Fruit fly (Drosophila melanogaster): ENCODE data around the gene Gmppb.

Gmppb gene

DNA sequence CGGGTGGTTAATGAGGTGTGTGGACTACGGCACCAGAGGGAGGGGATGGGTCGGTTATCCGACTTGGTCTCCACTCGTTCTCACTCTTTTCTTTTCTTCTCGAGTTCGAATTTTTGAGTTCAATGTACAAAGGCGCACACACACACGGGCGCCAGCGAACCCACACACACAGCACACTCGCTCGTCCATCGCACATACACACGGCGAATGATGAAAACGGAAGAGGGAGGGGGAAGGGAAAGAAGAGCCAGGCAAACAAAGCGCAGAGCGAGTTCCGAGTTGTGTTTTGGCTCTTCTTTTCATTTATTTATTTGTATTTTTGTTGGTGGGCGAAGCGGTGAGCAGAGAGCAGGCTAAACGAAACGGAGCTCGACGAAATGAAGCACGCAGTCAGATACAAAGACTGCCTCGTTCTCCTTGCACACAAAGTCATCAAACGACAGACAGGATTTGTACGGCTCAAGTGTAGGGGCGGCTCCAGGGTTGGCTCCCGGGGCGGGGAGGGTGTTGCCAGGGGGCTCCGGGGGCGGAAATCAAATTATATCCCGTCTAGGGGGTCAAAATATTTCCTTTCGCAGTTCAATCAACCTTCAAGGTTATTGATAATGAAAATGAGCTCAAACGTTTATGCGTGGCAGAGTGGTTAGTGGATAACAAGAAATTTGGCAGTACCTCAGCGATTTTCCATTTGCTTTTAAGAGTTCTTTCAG lies 1.1 kb upstream of the Gmppb start:
- no peak for TF ChIP-seq noc (tag; optimal IDR thresholded peaks at IDR 0.05)

DNA sequence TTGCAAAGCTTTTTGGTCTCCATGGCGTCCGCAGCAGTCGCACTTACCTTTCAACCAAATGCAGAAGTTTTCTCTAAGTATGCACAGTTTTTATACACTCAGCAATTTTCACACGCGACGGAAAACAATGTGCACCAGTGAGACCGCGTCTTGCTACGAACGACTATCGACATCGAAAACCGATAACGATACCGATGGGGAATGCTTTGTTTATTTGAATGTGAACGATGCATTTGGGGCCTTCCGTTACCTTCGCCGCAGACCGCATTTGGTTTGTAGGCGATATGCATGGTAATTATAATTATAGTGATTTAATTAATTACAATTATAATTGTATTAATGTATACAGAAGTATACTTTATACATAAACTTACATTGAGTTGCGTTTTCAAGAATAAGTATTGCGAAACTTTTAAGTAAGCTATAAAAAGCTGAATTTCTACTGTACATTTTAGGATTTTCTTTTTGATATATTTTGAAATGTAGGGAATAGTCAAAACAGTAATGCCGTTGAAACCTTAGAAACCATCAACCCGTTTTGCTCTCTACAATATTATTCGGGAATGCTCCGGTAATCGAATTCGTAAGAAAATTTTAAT lies 791 bp downstream of the Gmppb start, which contains the start of the genes Hus1-like and ctrip:
Hus1-like (minus strand) TSS at position 161 of the 599 bp plus-strand sequence.
ctrip (minus strand) TSS at position 161 of the 599 bp plus-strand sequence.
- peak; percentile 7 for TF ChIP-seq noc (tag; optimal IDR thresholded peaks at IDR 0.05)

DNA sequence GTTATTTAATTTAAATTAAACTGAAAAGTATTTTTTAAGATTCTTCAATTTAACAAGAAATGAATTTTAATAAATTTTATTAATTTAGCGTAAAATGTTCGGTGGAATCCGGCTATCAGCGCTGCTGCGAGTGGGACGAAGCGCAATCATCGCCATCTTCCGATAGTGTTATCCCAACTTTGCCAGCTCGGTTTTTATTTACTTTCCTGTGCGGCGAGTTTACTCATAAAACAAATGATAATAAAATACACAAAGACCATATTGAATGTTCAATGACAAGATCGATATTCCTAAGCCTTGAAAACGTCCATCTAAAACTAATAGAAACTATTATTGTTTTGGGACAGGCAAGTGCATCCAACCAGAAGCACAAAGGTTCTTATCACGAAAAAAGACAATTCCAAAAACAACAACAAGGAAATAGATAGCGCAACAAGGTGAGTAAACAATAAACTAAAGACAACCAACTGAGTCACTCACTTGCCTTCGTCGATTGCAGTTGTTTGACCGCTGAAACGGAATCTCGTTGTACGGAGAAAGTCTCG lies 2.0 kb downstream of the Gmppb start:
- peak; percentile 33 for TF ChIP-seq noc (tag; optimal IDR thresholded peaks at IDR 0.05)

DNA sequence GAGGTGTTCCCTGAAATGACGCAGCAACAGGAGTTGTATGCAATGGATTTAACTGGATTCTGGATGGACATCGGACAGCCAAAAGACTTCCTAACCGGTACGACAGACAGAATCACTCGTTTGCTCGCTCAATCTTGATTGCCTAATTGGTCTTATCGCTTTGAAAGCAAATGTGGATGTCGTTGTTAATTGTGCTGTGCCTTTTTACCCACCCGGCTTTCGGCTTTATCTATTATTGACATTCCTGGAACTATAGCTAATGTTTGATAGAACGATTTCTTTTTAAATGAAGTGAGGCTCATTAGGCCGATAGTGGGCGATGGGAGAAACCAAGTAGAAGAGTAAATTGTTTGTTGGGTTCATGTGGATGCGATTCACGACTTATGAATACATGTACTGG lies 3.4 kb downstream of the Gmppb start:
- TF ChIP-seq noc (tag; optimal IDR thresholded peaks at IDR 0.05), result no peak

DNA sequence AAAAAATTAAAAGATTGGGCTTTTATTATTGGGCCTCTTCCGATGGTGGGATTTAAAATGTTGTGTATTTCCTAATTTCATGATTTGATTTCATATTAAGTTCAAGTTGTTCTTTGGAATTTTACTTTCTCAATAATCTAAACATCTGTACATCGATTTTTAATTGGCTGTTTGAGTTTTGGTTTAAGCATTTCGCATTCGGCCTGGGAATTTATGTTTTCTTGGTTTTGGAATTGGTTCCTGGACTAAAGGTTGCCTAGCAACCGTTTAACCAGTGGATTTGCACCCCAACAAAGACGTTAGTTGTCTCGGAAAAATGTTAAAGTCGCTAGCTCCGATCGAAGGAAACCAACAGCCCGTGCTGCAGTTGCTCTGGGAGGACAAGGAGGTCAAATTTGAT lies 4.8 kb downstream of the Gmppb start, which contains the start of gene BBS5:
BBS5 (plus strand) TSS at position 301 of the 400 bp plus-strand sequence.
- TF ChIP-seq noc (tag; optimal IDR thresholded peaks at IDR 0.05), result no peak

DNA sequence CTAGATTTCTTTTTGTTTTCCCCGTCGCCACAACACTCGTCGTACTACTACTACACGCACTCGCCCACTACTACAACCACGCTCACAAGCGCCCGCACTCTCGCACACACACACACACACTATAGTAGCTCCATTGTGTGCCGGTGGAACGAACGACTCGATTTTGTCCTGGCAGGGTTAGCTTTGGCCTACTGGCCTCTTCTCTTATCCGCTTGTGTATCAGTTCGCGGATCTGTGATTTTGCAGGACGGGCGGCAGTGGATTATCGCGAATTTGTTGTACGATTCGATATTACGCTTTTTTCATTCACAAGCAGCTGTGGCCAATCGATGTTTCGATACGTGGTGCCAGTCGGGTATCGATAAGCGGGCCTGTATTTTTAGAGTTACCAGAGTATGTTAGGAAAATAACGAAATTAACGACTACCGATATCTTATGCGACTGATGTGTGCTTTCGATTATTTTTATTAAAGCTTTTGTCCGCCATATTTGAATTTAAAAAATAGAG lies 9.9 kb downstream of the Gmppb start, which contains the start of gene CG14657:
CG14657 (minus strand) TSS at position 335 of the 508 bp plus-strand sequence.
- no peak for TF ChIP-seq noc (tag; optimal IDR thresholded peaks at IDR 0.05)

DNA sequence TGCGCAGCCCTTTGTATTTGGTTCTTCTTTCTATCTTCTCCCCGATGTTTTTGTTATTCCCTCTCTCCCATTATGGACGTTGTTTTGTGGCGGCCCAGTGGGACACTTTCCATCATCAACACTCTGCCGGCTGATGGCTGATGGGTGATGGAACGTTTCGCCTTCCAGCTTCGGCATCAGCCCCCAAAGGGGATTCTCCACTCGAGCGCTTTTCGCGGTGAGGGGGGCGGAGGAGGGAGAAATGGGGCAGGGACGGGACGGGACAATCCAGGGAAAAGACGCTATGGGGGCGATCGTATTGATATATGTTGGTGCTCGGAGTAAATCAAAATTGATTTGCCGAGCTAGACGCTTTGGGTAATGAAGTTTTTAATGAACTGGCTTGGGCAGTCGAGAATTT lies 13.9 kb downstream of the Gmppb start:
- TF ChIP-seq noc (tag; optimal IDR thresholded peaks at IDR 0.05), result no peak

DNA sequence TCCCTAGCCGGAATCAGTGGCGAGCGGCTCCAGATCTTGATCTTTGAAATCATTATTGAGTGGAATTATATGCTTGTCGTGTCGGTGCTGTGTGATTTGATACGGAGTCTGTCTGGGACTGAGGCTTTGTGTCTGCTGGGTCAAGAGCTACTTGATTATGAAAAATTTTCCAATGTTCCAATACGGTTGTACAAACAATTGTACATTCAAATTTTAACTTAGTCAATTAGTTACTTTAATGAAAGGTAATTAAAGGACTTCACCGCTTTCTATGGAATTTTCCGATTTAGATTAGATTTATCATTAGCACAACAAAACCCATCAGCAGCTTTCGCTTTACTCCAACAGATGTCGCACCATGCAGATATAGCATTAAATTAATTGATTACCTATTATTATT lies 19.2 kb downstream of the Gmppb start, which contains the start of gene CG14658:
CG14658 (minus strand) TSS at position 101 of the 400 bp plus-strand sequence.
- no peak for TF ChIP-seq noc (tag; optimal IDR thresholded peaks at IDR 0.05)

DNA sequence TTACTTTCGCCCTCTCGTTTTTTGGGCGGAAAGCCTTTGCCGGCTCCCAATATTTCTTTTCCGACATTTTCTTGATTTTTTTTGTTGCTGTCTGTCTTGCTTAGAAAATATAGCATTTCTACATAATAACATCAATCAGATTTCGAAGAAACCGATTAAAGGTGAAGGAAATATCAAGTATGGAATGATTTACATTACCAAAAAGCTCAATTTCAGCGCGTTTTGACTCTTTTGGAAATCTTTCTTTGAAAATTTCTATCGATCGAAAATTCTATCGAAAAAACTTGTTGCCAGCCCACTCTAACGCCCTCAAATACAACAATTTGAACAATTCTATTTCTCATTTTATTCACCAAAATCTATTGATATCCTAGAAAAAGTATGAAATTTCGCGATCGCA lies 20.0 kb downstream of the Gmppb start, which contains the start of gene CG14659:
CG14659 (minus strand) TSS at position 101 of the 400 bp plus-strand sequence.
- TF ChIP-seq noc (tag; optimal IDR thresholded peaks at IDR 0.05), result no peak

DNA sequence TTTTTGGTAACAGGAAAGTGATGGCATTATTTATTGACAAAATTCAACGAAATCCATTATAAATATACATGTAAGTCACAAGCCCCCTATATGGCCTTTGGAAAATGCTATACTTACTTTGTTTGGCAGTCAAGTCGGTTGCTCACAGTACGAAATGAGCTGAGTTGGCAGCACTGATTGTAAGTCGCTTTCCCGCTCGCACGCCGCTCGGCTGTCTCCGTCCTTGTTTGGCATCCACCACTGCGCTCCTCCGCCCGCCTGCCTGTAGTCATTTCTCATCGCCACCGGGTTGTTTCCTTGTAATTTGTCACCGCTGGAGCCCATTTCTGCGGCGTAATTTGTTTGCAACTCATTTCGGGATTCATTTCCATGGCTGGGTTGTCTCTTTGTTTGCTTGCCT lies 22.4 kb downstream of the Gmppb start:
- no peak for TF ChIP-seq noc (tag; optimal IDR thresholded peaks at IDR 0.05)

DNA sequence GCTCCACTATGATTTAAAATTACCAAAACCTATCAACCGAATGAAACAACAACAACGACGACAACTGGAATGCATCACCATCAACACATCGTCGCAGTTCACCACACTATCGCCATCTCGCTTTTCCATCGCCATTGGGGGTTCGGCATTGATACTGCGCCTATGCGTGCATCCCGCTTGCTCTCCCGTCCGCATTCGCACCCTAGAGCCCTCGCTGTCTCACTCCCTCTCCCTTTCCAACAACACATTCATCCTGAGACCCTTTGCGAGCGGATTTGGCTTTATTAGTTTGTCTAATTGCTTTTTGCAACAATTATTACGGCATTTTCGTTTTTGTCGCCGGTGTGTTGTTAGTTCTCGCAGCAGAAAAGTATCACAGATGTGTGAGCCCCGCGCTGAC lies 24.1 kb downstream of the Gmppb start:
- no peak for TF ChIP-seq noc (tag; optimal IDR thresholded peaks at IDR 0.05)

DNA sequence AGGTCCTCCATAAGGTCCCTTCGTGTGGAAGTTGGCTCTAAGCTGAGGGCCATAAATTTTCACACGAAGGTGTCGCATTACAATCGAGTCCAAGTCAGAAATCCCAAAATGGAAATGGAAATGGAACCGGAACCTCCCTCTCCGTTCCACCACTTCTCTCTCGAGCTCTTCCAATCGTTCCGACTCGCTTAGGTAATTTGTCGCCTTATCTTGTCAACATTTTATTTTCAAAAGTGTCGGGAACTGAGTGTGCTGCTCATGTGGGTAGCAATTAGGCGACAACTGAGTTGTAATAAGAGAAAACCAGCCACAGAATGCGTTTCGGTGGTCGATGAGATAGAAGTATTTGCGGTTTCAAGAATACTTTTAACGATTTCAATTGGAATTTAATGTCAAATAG lies 29.5 kb downstream of the Gmppb start:
- no peak for TF ChIP-seq noc (tag; optimal IDR thresholded peaks at IDR 0.05)

DNA sequence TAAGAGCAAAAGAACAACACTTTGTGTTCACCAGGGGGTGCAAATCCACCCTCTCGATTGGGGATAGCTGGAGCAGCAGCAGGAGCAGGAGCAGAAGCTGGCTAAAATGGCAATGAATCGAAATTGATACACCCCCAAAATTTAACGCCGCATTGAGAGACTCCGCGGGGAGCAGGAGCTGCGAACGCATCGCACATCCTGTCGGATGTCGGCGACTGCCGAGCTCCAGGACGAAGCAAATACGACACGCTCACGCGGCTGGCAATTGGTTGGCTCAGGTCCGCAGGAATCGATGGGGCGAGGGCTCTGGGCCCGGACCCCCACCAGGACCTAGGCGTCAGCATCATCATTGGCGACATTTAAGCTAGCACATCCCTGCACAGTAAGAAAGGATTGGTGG lies 31.7 kb downstream of the Gmppb start:
- no peak for TF ChIP-seq noc (tag; optimal IDR thresholded peaks at IDR 0.05)

DNA sequence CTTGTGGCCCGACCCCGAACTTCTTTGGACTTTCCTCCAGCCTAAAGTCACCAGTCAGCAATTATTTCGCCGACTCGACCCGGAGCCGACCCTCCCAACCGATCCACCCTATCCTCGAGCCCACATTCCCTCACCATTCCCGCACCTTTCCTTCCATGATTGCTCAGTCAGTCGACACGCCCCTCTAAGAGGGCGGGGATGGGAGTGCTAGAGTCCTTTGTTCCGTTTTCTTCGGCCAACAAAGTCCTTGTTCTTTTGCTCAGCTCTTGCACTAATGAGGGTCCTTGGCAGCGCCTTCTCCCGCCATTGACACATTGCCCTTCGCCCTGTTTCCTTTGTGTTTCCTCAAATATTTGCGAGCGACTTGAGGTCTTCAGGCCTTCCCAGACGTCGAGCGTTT lies 34.1 kb downstream of the Gmppb start:
- no peak for TF ChIP-seq noc (tag; optimal IDR thresholded peaks at IDR 0.05)

DNA sequence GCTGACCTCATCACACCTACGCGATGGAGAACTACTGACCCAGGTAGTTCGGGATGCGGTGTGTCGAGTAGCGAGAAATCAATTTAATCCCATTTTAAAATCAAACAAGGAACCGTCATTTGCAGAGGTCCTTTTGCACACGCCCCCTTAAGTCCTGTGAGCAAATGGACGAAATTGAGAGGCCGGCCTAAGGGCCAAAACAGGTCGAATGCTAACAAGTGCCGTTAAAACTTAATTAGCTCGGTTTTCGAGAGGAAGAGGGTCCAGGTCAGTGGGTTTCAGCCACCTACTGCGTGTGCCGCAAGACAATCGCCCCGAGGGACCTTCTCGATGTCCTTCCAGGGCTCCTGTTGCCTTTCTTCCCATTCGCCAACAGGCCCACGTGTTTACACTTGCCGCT lies 35.0 kb downstream of the Gmppb start:
- TF ChIP-seq noc (tag; optimal IDR thresholded peaks at IDR 0.05), result no peak

DNA sequence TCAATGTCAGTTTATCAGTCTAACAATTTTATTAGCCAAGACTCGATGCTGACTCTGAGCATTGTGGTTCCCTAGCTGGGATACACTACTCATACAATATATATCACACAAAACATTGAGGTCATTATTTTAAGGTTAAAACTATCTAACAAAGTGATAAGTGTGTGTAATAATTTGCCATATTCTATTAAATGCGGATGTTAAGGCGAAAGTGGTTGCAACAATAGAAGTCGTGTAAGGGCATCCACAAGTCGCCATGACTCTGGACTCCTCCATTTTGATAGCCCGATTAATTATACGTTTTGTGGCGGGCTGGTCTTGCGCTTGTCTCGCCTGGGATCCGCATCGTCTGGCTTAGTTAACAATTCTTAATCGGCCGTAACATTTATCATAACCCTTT lies 35.5 kb downstream of the Gmppb start:
- no peak for TF ChIP-seq noc (tag; optimal IDR thresholded peaks at IDR 0.05)

DNA sequence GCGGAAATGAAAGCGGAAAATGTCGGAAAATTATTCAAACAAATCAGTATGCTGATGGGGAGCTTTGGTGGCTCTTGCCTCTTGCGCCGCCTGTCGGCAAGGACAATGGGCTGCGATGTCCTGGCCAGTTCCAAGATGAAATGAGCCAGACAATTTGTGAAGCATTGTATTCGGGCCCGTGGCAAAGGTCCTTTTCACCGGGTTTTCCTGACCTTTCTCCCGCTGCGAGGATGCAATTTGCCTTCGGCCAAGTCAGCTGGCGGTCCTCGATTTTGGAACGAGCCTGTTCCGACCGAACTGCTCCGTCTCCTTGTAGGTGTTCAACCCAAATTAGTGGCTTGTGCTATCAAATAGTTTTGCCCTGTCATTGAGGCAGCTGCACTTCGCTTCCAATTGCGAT lies 36.1 kb downstream of the Gmppb start:
- TF ChIP-seq noc (tag; optimal IDR thresholded peaks at IDR 0.05), result no peak
